Fruit fly (Drosophila melanogaster) whole organism, pupa: Measurements from ENCODE around the gene GCS1.

ENCODE experiments used
- CG10348 ChIP-seq: fragments of 200-800 bp; sonication (Bioruptor generic); IDR thresholded peaks from 2 replicates; pipeline ENCODE4 v1.3.6; 2022; ENCODE audit warnings: missing biosample characterization, missing genetic modification characterization
- CG12605 ChIP-seq: fragments of 200-800 bp; sonication (Bioruptor generic); IDR thresholded peaks from 2 replicates; pipeline ENCODE4 v1.3.6; 2022; ENCODE audit warnings: missing biosample characterization, missing genetic modification characterization
- CG13204 ChIP-seq: fragments of 200-800 bp; sonication (Bioruptor generic); optimal IDR thresholded peaks from 2 replicates; lab custom pipeline; 2018; ENCODE audit warnings: missing biosample characterization, mild to moderate bottlenecking, missing genetic modification characterization, moderate library complexity
- CG14655 ChIP-seq: fragments of 200-800 bp; sonication (Bioruptor generic); optimal IDR thresholded peaks from 3 replicates; lab custom pipeline; 2017; ENCODE audit warnings: mild to moderate bottlenecking, missing biosample characterization, missing genetic modification reagents, missing genetic modification characterization
- CG15710 ChIP-seq: fragments of 200-800 bp; sonication (Bioruptor generic); optimal IDR thresholded peaks from 2 replicates; lab custom pipeline; 2018; ENCODE audit warnings: missing biosample characterization, mild to moderate bottlenecking, missing genetic modification characterization, moderate library complexity
- CG17806 ChIP-seq: fragments of 200-800 bp; sonication (Bioruptor generic); optimal IDR thresholded peaks from 2 replicates; lab custom pipeline; 2018; ENCODE audit warnings: missing biosample characterization, mild to moderate bottlenecking, missing genetic modification characterization, moderate library complexity
- CG32121 ChIP-seq: fragments of 200-800 bp; sonication (Bioruptor generic); IDR thresholded peaks from 2 replicates; pipeline ENCODE4 v1.3.6; 2022; ENCODE audit warnings: missing biosample characterization, missing genetic modification characterization
- CG34367 ChIP-seq: fragments of 200-800 bp; sonication (Bioruptor generic); optimal IDR thresholded peaks from 2 replicates; lab custom pipeline; 2018; ENCODE audit warnings: missing biosample characterization, mild to moderate bottlenecking, missing genetic modification characterization
- CG4496 ChIP-seq: fragments of 200-800 bp; sonication (Bioruptor generic); IDR thresholded peaks from 3 replicates; pipeline ENCODE4 v1.3.6; 2022; ENCODE audit warnings: missing biosample characterization, missing genetic modification characterization
- CG8159 ChIP-seq: fragments of 200-800 bp; sonication (Bioruptor generic); optimal IDR thresholded peaks from 3 replicates; lab custom pipeline; 2018; ENCODE audit warnings: missing biosample characterization, mild to moderate bottlenecking, missing genetic modification characterization, moderate library complexity
- CG8301 ChIP-seq: fragments of 200-800 bp; sonication (Bioruptor generic); optimal IDR thresholded peaks from 2 replicates; lab custom pipeline; 2018; ENCODE audit warnings: missing biosample characterization, mild to moderate bottlenecking, missing genetic modification characterization
- CG9948 ChIP-seq: fragments of 200-800 bp; sonication (Bioruptor generic); optimal IDR thresholded peaks from 2 replicates; lab custom pipeline; 2018; ENCODE audit warnings: missing biosample characterization, mild to moderate bottlenecking, missing genetic modification characterization, moderate library complexity
- D1 ChIP-seq: fragments of 200-800 bp; sonication (Bioruptor generic); optimal IDR thresholded peaks from 2 replicates; lab custom pipeline; 2018; ENCODE audit warnings: missing biosample characterization, mild to moderate bottlenecking, missing genetic modification characterization, moderate library complexity
- EcR ChIP-seq: fragments of 200-800 bp; sonication (Bioruptor generic); optimal IDR thresholded peaks from 3 replicates; lab custom pipeline; 2019; ENCODE audit warnings: missing biosample characterization, missing genetic modification characterization, mild to moderate bottlenecking, moderate library complexity, missing genetic modification reagents
- Ets98B ChIP-seq: fragments of 200-800 bp; sonication (Bioruptor generic); IDR thresholded peaks from 2 replicates; pipeline ENCODE4 v1.3.6; 2022; ENCODE audit warnings: missing biosample characterization, missing genetic modification characterization
- Pif1A ChIP-seq: fragments of 200-800 bp; sonication (Bioruptor generic); optimal IDR thresholded peaks from 3 replicates; lab custom pipeline; 2016; ENCODE audit warnings: missing biosample characterization, missing genetic modification characterization
- Pif1B ChIP-seq: fragments of 200-800 bp; sonication (Bioruptor generic); optimal IDR thresholded peaks from 3 replicates; lab custom pipeline; 2016; ENCODE audit warnings: missing biosample characterization, missing genetic modification characterization
- Snoo ChIP-seq: fragments of 200-800 bp; sonication (Bioruptor generic); optimal IDR thresholded peaks from 3 replicates; lab custom pipeline; 2017; ENCODE audit warnings: missing biosample characterization, mild to moderate bottlenecking, missing genetic modification characterization, inconsistent platforms
- fd96Ca ChIP-seq: fragments of 200-800 bp; sonication (Bioruptor generic); IDR thresholded peaks from 3 replicates; pipeline ENCODE4 v1.3.6; 2022; ENCODE audit warnings: missing biosample characterization, missing genetic modification characterization
- gl ChIP-seq: fragments of 200-800 bp; sonication (Bioruptor generic); optimal IDR thresholded peaks from 2 replicates; lab custom pipeline; 2018; ENCODE audit warnings: missing biosample characterization, mild to moderate bottlenecking, missing genetic modification characterization
- rn ChIP-seq: fragments of 200-800 bp; sonication (Bioruptor generic); IDR thresholded peaks from 2 replicates; pipeline ENCODE4 v1.3.6; 2022; ENCODE audit warnings: missing biosample characterization, missing genetic modification characterization

The GCS1 gene

DNA sequence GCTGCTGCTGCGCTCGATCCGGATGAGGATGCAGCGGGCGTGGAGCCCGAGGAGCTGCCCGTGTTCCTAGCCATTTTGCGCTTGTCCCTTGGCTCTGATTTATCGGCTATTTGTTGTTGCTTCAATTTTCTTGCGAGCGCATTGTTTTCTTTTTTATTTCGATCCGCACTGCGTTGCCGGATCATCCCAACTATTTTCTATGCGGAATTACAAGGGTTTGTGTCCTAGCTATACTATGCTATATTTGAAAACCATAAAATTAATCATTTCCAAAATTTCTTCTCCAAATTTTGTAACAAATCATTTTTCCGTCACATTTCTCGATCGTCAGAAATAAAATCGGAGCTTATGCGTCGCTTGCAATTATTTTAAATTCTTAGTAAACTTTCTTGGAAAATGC lies at the start of gene GCS1, which contains the start of gene CG11756:
Gene GCS1, minus strand, starts transcription at position 193 of the 400 bp plus-strand sequence.
Gene CG11756, plus strand, starts transcription at position 312 of the 400 bp plus-strand sequence.
- TF ChIP-seq CG34367 (tag; lab: Kevin White, UChicago) = no peak
- peak; percentile 1 for TF ChIP-seq CG15710 (tag; lab: Kevin White, UChicago)

DNA sequence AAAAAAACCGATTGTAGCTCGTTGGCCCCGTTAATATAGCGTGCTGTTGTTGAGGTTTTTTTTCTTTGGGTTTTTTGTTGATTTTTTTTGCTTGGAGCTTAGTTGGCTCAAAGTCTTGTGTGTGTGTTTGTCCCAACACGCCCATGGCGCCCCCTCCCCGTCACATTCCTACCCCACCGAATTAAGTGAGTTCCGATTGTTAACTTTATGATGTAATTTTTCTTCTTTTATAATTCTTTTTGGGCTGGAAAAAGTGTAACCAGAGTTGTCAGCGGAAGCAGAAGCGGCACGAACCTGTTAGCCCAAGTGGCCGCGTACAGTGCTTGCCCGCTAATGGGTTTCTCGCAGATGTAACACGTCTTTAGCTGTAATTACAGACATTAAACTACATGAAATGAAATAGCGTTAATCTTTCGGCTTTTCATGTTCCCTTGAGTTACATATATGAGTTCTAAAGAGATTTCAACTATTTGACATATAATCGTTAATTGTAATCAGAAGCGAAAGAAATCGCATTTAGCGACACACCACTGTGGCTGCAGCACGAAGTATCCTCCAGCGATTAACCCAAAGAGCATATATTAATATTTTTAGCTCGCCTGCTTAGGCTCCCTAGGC lies 45.3 kb upstream of the GCS1 start:
- TF ChIP-seq gl (tag; lab: Kevin White, UChicago) (no peak), CG32121 (GFP tag; lab: Robert Waterston, UW) (peak; percentile 50; the same call in 1 of the 2 replicates), CG4496 (GFP tag; lab: Robert Waterston, UW) (0 out of 3 replicates have a peak, but pooled peaks have one; percentile 11)

DNA sequence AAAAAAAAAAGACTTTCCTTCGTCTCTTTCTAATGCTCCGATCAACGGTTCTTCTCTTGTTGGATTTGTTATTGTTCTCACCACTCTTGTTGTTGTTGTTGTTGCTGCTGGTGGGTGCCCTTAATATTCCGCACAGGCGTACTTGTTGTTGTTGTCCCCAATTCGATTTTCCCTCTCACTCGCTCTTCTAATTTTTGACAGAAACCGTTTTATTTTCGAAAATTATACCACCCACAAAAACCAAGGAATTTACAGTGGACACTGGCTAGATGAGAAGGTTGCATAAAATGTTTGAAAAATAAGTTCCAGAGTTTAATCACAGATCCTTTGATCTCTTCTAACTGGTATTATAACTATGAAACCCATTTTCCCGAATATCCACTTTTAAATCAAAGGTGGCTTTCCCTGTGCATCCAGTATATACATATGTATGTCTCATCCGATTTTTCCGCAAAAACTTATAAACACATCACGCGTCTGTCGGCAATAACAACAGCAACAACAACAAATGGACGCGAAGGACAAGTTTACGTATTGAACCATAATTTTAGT lies 43.6 kb upstream of the GCS1 start:
- TF ChIP-seq CG8301 (no peak), fd96Ca (0 out of 3 replicates have a peak, but pooled peaks have one; percentile 7)
- TF ChIP-seq, all 21 proteins: peak for 1

DNA sequence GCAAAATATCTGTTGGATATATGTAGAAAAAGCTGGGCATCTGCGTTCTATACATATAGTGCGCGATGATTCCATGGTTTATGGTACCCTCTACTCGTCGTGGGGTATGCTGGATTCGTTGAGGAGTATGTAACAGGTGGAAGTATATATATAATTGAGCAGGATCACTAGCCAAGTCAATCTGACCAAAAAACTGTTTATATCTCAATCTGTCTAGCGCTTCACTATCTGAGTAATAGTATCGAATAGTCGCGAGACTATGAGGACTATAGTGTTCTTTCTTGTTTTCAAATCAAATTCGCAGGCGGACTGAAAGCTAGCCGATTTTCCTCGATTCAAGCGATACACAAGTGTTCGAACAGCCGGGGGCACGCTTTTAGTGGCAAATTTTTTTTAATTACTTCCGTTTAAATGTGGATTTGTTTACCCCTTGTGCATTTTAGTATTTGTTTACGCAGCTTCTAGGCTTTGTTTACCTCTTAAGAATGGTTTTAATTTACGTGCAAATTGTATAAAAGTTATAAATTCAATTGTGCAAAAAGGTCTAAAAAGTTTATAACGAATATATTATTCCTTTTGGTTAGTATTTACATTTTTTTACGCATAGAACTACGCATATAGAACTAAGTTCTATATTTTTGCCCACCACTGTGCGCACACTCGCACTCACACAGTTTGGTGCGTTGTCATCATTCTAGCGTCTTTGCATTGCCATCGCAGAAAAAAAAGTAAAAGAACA lies 43.0 kb upstream of the GCS1 start:
- TF ChIP-seq CG4496 (GFP tag; lab: Robert Waterston, UW) = peak; percentile 94
- peak; percentile 89 for TF ChIP-seq CG14655 (GFP tag; lab: Kevin White, UChicago)
- TF ChIP-seq CG12605 = peak; percentile 77
- TF ChIP-seq D1 = no peak
- TF ChIP-seq Pif1B (GFP tag; lab: Kevin White, UChicago) = peak; percentile 69
- TF ChIP-seq Pif1A (GFP tag; lab: Kevin White, UChicago) = peak; percentile 58
- TF ChIP-seq CG10348 (GFP tag; lab: Robert Waterston, UW) = peak; percentile 74
- TF ChIP-seq CG17806 (tag; lab: Kevin White, UChicago) = peak; percentile 46
- TF ChIP-seq CG32121 (GFP tag; lab: Robert Waterston, UW) = peak; percentile 88
- no peak for TF ChIP-seq EcR (GFP tag; lab: Kevin White, UChicago)
- peak; percentile 81 for TF ChIP-seq CG8301
- TF ChIP-seq gl (tag; lab: Kevin White, UChicago) = no peak
- peak; percentile 38 for TF ChIP-seq CG34367 (tag; lab: Kevin White, UChicago)
- TF ChIP-seq CG13204 (GFP tag; lab: Kevin White, UChicago) = no peak
- TF ChIP-seq CG9948 (tag; lab: Kevin White, UChicago) = peak; percentile 60
- TF ChIP-seq CG8159 (tag; lab: Kevin White, UChicago) = peak; percentile 50
- TF ChIP-seq Ets98B (GFP tag; lab: Robert Waterston, UW) = peak; percentile 93
- peak; percentile 95 for TF ChIP-seq fd96Ca
- peak; percentile 19 for TF ChIP-seq Snoo (tag; lab: Kevin White, UChicago)
- peak; percentile 43 for TF ChIP-seq CG15710 (tag; lab: Kevin White, UChicago)
- peak; percentile 78 for TF ChIP-seq rn (GFP tag; lab: Robert Waterston, UW)

DNA sequence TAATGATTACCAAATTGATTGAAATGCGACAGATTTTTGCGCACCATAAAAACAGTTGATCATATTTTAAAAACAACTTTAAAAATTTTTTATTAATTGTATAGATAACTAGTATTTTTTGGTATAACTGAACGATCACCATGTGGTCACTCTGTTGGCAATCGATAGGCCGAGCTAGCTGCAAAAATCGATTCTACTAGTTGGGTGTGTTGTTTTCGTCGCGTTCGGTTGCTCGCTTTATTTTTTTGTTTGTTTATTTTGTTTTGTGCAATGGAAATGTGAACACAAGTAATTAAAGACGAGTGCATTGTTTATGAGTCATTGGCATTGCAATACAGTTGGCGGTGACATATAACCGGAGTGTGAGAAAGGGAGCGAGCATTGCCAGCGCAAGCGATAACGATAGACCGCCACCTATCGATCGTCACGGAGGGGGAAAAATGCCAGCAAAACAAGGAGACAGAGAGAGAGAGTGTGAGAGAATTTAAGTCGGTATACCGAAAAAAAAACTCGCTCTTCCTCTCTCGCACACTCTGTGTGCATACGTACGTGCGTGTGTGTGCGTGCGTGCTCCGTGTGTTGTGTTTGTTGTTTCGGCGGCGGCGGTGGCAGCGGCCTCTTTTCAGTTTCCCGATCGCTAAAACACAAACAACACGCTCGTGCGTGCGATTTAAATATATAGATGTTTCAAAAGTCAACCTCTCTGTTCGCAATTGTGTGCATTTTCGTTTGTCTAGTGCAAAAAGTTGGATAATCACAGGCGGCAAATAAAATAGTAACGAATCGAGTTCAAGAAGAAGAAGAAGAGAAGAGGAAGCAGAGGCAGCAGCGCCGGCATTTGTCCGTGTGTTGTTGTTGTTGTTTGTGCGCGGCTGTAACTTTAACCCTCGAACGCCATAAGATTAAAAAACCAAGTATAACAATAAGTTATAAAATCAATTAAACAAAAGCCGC lies 42.0 kb upstream of the GCS1 start:
- TF ChIP-seq CG32121 (GFP tag; lab: Robert Waterston, UW) (no peak), rn (GFP tag; lab: Robert Waterston, UW) (no peak), D1 (peak; percentile 11), fd96Ca (no peak; the same call in 2 of the 3 replicates), Pif1A (GFP tag; lab: Kevin White, UChicago) (no peak), CG9948 (tag; lab: Kevin White, UChicago) (no peak), gl (tag; lab: Kevin White, UChicago) (no peak), CG17806 (tag; lab: Kevin White, UChicago) (no peak), CG4496 (GFP tag; lab: Robert Waterston, UW) (peak; percentile 57; the same call in 2 of the 3 replicates), CG13204 (GFP tag; lab: Kevin White, UChicago) (peak; percentile 71), Pif1B (GFP tag; lab: Kevin White, UChicago) (peak; percentile 3), Snoo (tag; lab: Kevin White, UChicago) (no peak), CG8159 (tag; lab: Kevin White, UChicago) (no peak), CG15710 (tag; lab: Kevin White, UChicago) (no peak), CG14655 (GFP tag; lab: Kevin White, UChicago) (no peak), EcR (GFP tag; lab: Kevin White, UChicago) (peak; percentile 34), Ets98B (GFP tag; lab: Robert Waterston, UW) (no peak; the same call in 1 of the 2 replicates), CG12605 (peak; percentile 68), CG8301 (no peak), CG34367 (tag; lab: Kevin White, UChicago) (peak; percentile 1), CG10348 (GFP tag; lab: Robert Waterston, UW) (no peak)
- TF ChIP-seq, all 21 proteins: peak for 7
